Worm (Caenorhabditis elegans) whole organism, L4 larva: ENCODE data around the gene F21D9.3.
A peak's percentile ranks its signal among the peaks of the same experiment; 100 is the strongest.

ENCODE experiments used
- R02D3.7 ChIP-seq: fragments of 150-350 bp; sonication (generic microtip); optimal IDR thresholded peaks from 3 replicates; lab custom pipeline; 2014; ENCODE audit warnings: missing biosample characterization, missing genetic modification characterization
- Y5F2A.4 ChIP-seq: fragments of 200-800 bp; sonication (Bioruptor generic); optimal IDR thresholded peaks from 2 replicates; lab custom pipeline; 2018; ENCODE audit warnings: mild to moderate bottlenecking, missing genetic modification characterization, missing compliant biosample characterization
- Y75B8A.6 ChIP-seq: fragments of 200-800 bp; sonication (Bioruptor generic); IDR thresholded peaks from 2 replicates; pipeline ENCODE4 v1.3.6; 2022; ENCODE audit warnings: missing genetic modification reagents, missing genetic modification characterization, missing compliant biosample characterization
- ZK546.5 ChIP-seq, 2 experiments: sonication (generic microtip); optimal IDR thresholded peaks; 2 replicates each; lab custom pipeline; 2017; ENCODE audit warnings: missing biosample characterization in 2 of 2, missing genetic modification characterization in 2 of 2
- aha-1 ChIP-seq: fragments of 150-350 bp; peaks from one replicate; lab custom pipeline; 2014; ENCODE audit warnings: missing biosample characterization, missing genetic modification characterization
- aly-2 ChIP-seq: sonication (generic microtip); optimal IDR thresholded peaks from 2 replicates; lab custom pipeline; 2018; ENCODE audit warnings: missing biosample characterization, missing genetic modification characterization
- ceh-28 ChIP-seq: fragments of 150-350 bp; optimal IDR thresholded peaks from 2 replicates; lab custom pipeline; 2014; ENCODE audit warnings: missing biosample characterization, missing genetic modification reagents, missing genetic modification characterization
- ceh-82 ChIP-seq: sonication (generic microtip); optimal IDR thresholded peaks from 2 replicates; lab custom pipeline; 2017; ENCODE audit warnings: missing biosample characterization, missing genetic modification characterization
- ctbp-1 ChIP-seq: fragments of 200-800 bp; sonication (Bioruptor generic); IDR thresholded peaks from 2 replicates; pipeline ENCODE4 v1.3.6; 2022; ENCODE audit warnings: missing genetic modification reagents, missing genetic modification characterization, missing compliant biosample characterization
- daf-8 ChIP-seq: fragments of 200-800 bp; sonication (Bioruptor generic); IDR thresholded peaks from 2 replicates; pipeline ENCODE4 v1.3.6; 2022; ENCODE audit warnings: missing genetic modification characterization, missing compliant biosample characterization
- dmd-6 ChIP-seq: fragments of 200-800 bp; sonication (Bioruptor generic); IDR thresholded peaks from 2 replicates; pipeline ENCODE4 v1.3.6; 2022; ENCODE audit warnings: missing genetic modification reagents, missing genetic modification characterization, missing compliant biosample characterization
- dmd-9 ChIP-seq: fragments of 200-800 bp; sonication (Bioruptor generic); IDR thresholded peaks from 2 replicates; pipeline ENCODE4 v1.3.6; 2022; ENCODE audit warnings: missing genetic modification reagents, missing genetic modification characterization, missing compliant biosample characterization
- dpl-1 ChIP-seq: fragments of 150-350 bp; optimal IDR thresholded peaks from 2 replicates; lab custom pipeline; 2014; ENCODE audit warnings: missing biosample characterization, missing genetic modification reagents, missing genetic modification characterization
- dve-1 ChIP-seq: sonication (generic microtip); optimal IDR thresholded peaks from 2 replicates; lab custom pipeline; 2017; ENCODE audit warnings: antibody characterized with exemption, mild to moderate bottlenecking, missing genetic modification characterization, missing compliant biosample characterization; ENCODE audit not compliant: insufficient read depth
- gei-8 ChIP-seq: fragments of 200-800 bp; sonication (Bioruptor generic); optimal IDR thresholded peaks from 2 replicates; lab custom pipeline; 2018; ENCODE audit warnings: mild to moderate bottlenecking, missing genetic modification characterization, missing compliant biosample characterization
- hlh-30 ChIP-seq: sonication (generic microtip); optimal IDR thresholded peaks from 2 replicates; lab custom pipeline; 2017; ENCODE audit warnings: antibody characterized with exemption, mild to moderate bottlenecking, missing genetic modification characterization, missing compliant biosample characterization; ENCODE audit not compliant: insufficient read depth
- lin-1 ChIP-seq: fragments of 200-800 bp; sonication (Bioruptor generic); IDR thresholded peaks from 2 replicates; pipeline ENCODE4 v1.3.6; 2022; ENCODE audit warnings: missing genetic modification reagents, missing genetic modification characterization, missing compliant biosample characterization
- lir-3 ChIP-seq: sonication (generic microtip); optimal IDR thresholded peaks from 2 replicates; lab custom pipeline; 2016; ENCODE audit warnings: mild to moderate bottlenecking, missing genetic modification characterization, missing compliant biosample characterization
- madf-9 ChIP-seq: fragments of 200-800 bp; sonication (Bioruptor generic); conservative IDR thresholded peaks from 2 replicates; pipeline ENCODE4 v1.3.6; 2022; ENCODE audit warnings: missing genetic modification reagents, missing genetic modification characterization, missing compliant biosample characterization
- mdt-29 ChIP-seq: fragments of 200-800 bp; sonication (Bioruptor generic); IDR thresholded peaks from 2 replicates; pipeline ENCODE4 v1.3.6; 2022; ENCODE audit warnings: missing genetic modification reagents, missing genetic modification characterization, missing compliant biosample characterization
- mep-1 ChIP-seq: fragments of 150-350 bp; sonication (generic microtip); optimal IDR thresholded peaks from 3 replicates; lab custom pipeline; 2014; ENCODE audit warnings: missing biosample characterization, missing genetic modification characterization
- mxl-2 ChIP-seq: fragments of 200-800 bp; sonication (Bioruptor generic); conservative IDR thresholded peaks from 2 replicates; pipeline ENCODE4 v1.3.6; 2022; ENCODE audit warnings: missing genetic modification reagents, missing genetic modification characterization, missing compliant biosample characterization
- nhr-111 ChIP-seq: fragments of 200-800 bp; sonication (Bioruptor generic); optimal IDR thresholded peaks from 2 replicates; lab custom pipeline; 2018; ENCODE audit warnings: mild to moderate bottlenecking, missing genetic modification characterization, missing compliant biosample characterization
- nhr-25 ChIP-seq: sonication (generic microtip); optimal IDR thresholded peaks from 2 replicates; lab custom pipeline; 2017; ENCODE audit warnings: missing genetic modification characterization, mild to moderate bottlenecking, missing compliant biosample characterization, antibody characterized with exemption, moderate library complexity, borderline replicate concordance; ENCODE audit not compliant: insufficient read depth
- nhr-41 ChIP-seq: fragments of 200-800 bp; sonication (Bioruptor generic); IDR thresholded peaks from 2 replicates; pipeline ENCODE4 v1.3.6; 2022; ENCODE audit warnings: missing genetic modification reagents, missing genetic modification characterization, missing compliant biosample characterization
- nhr-48 ChIP-seq: sonication (generic microtip); optimal IDR thresholded peaks from 2 replicates; lab custom pipeline; 2016; ENCODE audit warnings: mild to moderate bottlenecking, missing genetic modification characterization, missing compliant biosample characterization
- pqm-1 ChIP-seq: sonication (generic microtip); optimal IDR thresholded peaks from 2 replicates; lab custom pipeline; 2017; ENCODE audit warnings: missing biosample characterization, missing genetic modification characterization
- saeg-2 ChIP-seq: fragments of 200-800 bp; sonication (Bioruptor generic); IDR thresholded peaks from 2 replicates; pipeline ENCODE4 v1.3.6; 2022; ENCODE audit warnings: missing genetic modification reagents, missing genetic modification characterization, missing compliant biosample characterization
- tag-97 ChIP-seq: fragments of 200-800 bp; sonication (Bioruptor generic); IDR thresholded peaks from 2 replicates; pipeline ENCODE4 v1.3.6; 2022; ENCODE audit warnings: missing genetic modification characterization, missing compliant biosample characterization
- unc-130 ChIP-seq: sonication (generic microtip); optimal IDR thresholded peaks from 2 replicates; lab custom pipeline; 2016; ENCODE audit warnings: missing genetic modification reagents, missing genetic modification characterization, missing compliant biosample characterization
- unc-62 ChIP-seq, 3 experiments: fragments of 150-350 bp in 1 of 3; sonication (generic microtip); optimal IDR thresholded peaks in 2 of 3; peaks in 1 of 3; 1 replicate in 1 of 3; 2 replicates in 2 of 3; lab custom pipeline; 2014 to 2017; ENCODE audit warnings: missing biosample characterization in 3 of 3, missing genetic modification characterization in 3 of 3, missing genetic modification reagents in 3 of 3, missing genotype in 1 of 3
- zfp-2 ChIP-seq: sonication (generic microtip); optimal IDR thresholded peaks from 2 replicates; lab custom pipeline; 2016; ENCODE audit warnings: mild to moderate bottlenecking, missing genetic modification characterization, missing compliant biosample characterization

The F21D9.3 gene

ce11 chrV:19297510-19297909 lies 40.0 kb upstream of the F21D9.3 start, which contains the start of gene fbxb-60:
Gene fbxb-60, plus strand, starts transcription at chrV:19297810.
- TF ChIP-seq aha-1, result peak; percentile 76
- no peak for TF ChIP-seq nhr-48
- peak; percentile 9 for TF ChIP-seq ceh-28 (tag; lab: Kevin White, UChicago)
- TF ChIP-seq tag-97 (GFP tag; lab: Robert Waterston, UW), result no peak
- no peak for TF ChIP-seq mep-1 (tag; lab: Kevin White, UChicago)

- TF ChIP-seq hlh-30 (tag; lab: Kevin White, UChicago) (no peak), R02D3.7 (tag; lab: Kevin White, UChicago) (no peak), nhr-111 (GFP tag; lab: Kevin White, UChicago) (no peak), unc-130 (GFP tag; lab: Kevin White, UChicago) (no peak), Y75B8A.6 (no peak), saeg-2 (no peak), Y5F2A.4 (GFP tag; lab: Kevin White, UChicago) (no peak), madf-9 (no peak), lin-1 (GFP tag; lab: Robert Waterston, UW) (no peak), dmd-9 (GFP tag; lab: Robert Waterston, UW) (no peak), nhr-25 (tag; lab: Kevin White, UChicago) (no peak)
- TF ChIP-seq, all 104 proteins: peak for 0
Observed at ce11 chrV:19296723-19297122, 39.2 kb upstream of the F21D9.3 start, which contains the start of gene F55C9.6. Gene F55C9.6, minus strand, starts transcription at chrV:19296823.

ce11 chrV:19293025-19293424 lies 35.5 kb upstream of the F21D9.3 start, which contains the start of gene F55C9.5:
Gene F55C9.5, minus strand, starts transcription at chrV:19293125.
- TF ChIP-seq dpl-1, result no peak
- no peak for TF ChIP-seq aha-1
- TF ChIP-seq ceh-82, result no peak
- no peak for TF ChIP-seq pqm-1 (tag; lab: Kevin White, UChicago)
- no peak for TF ChIP-seq Y75B8A.6
- TF ChIP-seq ceh-28 (tag; lab: Kevin White, UChicago), result no peak
- TF ChIP-seq gei-8 (GFP tag; lab: Kevin White, UChicago), result no peak
- no peak for TF ChIP-seq mdt-29
- no peak for TF ChIP-seq unc-62 (GFP tag; optimal IDR thresholded peaks at IDR 0.05 in 1 of 2; lab: Kevin White, UChicago)
- TF ChIP-seq unc-62 (tag; optimal IDR thresholded peaks at IDR 0.05; lab: Kevin White, UChicago), result no peak
- no peak for TF ChIP-seq daf-8 (GFP tag; lab: Robert Waterston, UW)
- TF ChIP-seq dve-1 (tag; lab: Kevin White, UChicago), result no peak
- TF ChIP-seq mxl-2, result no peak
- TF ChIP-seq ctbp-1 (GFP tag; lab: Robert Waterston, UW), result no peak
- TF ChIP-seq ZK546.5 (tag; optimal IDR thresholded peaks at IDR 0.05; lab: Kevin White, UChicago), result no peak
- TF ChIP-seq hlh-30 (tag; lab: Kevin White, UChicago), result no peak
- no peak for TF ChIP-seq aly-2
- TF ChIP-seq zfp-2 (tag; lab: Kevin White, UChicago), result no peak

- TF ChIP-seq lir-3 (no peak), nhr-41 (GFP tag; lab: Robert Waterston, UW) (no peak), unc-62 (GFP tag; optimal IDR thresholded peaks at IDR 0.05 in 1 of 2; lab: Kevin White, UChicago) (peak in 1 of 2 experiments; percentile 71), unc-62 (tag; optimal IDR thresholded peaks at IDR 0.05; lab: Kevin White, UChicago) (no peak), dmd-6 (no peak)
Observed at ce11 chrV:19288073-19288805, 30.7 kb upstream of the F21D9.3 start, which contains the start of the genes F55C9.3 and fbxb-57. Gene F55C9.3, minus strand, starts transcription at chrV:19288173. Gene fbxb-57, plus strand, starts transcription at chrV:19288755.
